Fruit fly (Drosophila melanogaster): ENCODE results near the gene CG31142.

DNA sequence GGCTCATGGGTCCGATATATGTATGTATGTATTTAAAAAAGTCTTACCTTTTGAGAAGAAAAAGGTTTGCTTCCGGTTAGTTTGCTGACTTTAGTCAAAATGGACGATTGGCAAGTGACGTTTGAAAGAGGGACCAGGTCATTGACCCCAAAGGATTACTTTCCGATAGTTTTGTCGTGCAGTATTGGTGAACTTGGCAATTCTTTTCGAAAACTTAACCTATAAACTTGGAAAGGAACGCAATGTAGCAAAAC lies 4.3 kb downstream of the CG31142 start, which contains the start of gene RpS19b:
- no peak for TF ChIP-seq Hnf4 (GFP tag; optimal IDR thresholded peaks at IDR 0.05)
- no peak for TF ChIP-seq Vsx2 (GFP tag; optimal IDR thresholded peaks at IDR 0.05; ENCODE audit: partially characterized antibody)
- TF ChIP-seq h (GFP tag; optimal IDR thresholded peaks at IDR 0.05), result no peak
- TF ChIP-seq psq (GFP tag; optimal IDR thresholded peaks at IDR 0.05), result no peak
- no peak for TF ChIP-seq Mio (GFP tag; optimal IDR thresholded peaks at IDR 0.05)
